Fruit fly (Drosophila melanogaster) whole organism, pupa: ENCODE measurements around the gene spi.

Experiments used
- CG10348 ChIP-seq: fragments of 200-800 bp; sonication (Bioruptor generic); IDR thresholded peaks from 2 replicates; pipeline ENCODE4 v1.3.6; 2022; ENCODE audit warnings: missing biosample characterization, missing genetic modification characterization
- CG13204 ChIP-seq: fragments of 200-800 bp; sonication (Bioruptor generic); optimal IDR thresholded peaks from 2 replicates; lab custom pipeline; 2018; ENCODE audit warnings: missing biosample characterization, mild to moderate bottlenecking, missing genetic modification characterization, moderate library complexity
- CG17806 ChIP-seq: fragments of 200-800 bp; sonication (Bioruptor generic); optimal IDR thresholded peaks from 2 replicates; lab custom pipeline; 2018; ENCODE audit warnings: missing biosample characterization, mild to moderate bottlenecking, missing genetic modification characterization, moderate library complexity
- CG32121 ChIP-seq: fragments of 200-800 bp; sonication (Bioruptor generic); IDR thresholded peaks from 2 replicates; pipeline ENCODE4 v1.3.6; 2022; ENCODE audit warnings: missing biosample characterization, missing genetic modification characterization
- CG34367 ChIP-seq: fragments of 200-800 bp; sonication (Bioruptor generic); optimal IDR thresholded peaks from 2 replicates; lab custom pipeline; 2018; ENCODE audit warnings: missing biosample characterization, mild to moderate bottlenecking, missing genetic modification characterization
- CG8301 ChIP-seq: fragments of 200-800 bp; sonication (Bioruptor generic); optimal IDR thresholded peaks from 2 replicates; lab custom pipeline; 2018; ENCODE audit warnings: missing biosample characterization, mild to moderate bottlenecking, missing genetic modification characterization
- CG9948 ChIP-seq: fragments of 200-800 bp; sonication (Bioruptor generic); optimal IDR thresholded peaks from 2 replicates; lab custom pipeline; 2018; ENCODE audit warnings: missing biosample characterization, mild to moderate bottlenecking, missing genetic modification characterization, moderate library complexity
- EcR ChIP-seq: fragments of 200-800 bp; sonication (Bioruptor generic); optimal IDR thresholded peaks from 3 replicates; lab custom pipeline; 2019; ENCODE audit warnings: missing biosample characterization, missing genetic modification characterization, mild to moderate bottlenecking, moderate library complexity, missing genetic modification reagents
- Pif1A ChIP-seq: fragments of 200-800 bp; sonication (Bioruptor generic); optimal IDR thresholded peaks from 3 replicates; lab custom pipeline; 2016; ENCODE audit warnings: missing biosample characterization, missing genetic modification characterization
- Pif1B ChIP-seq: fragments of 200-800 bp; sonication (Bioruptor generic); optimal IDR thresholded peaks from 3 replicates; lab custom pipeline; 2016; ENCODE audit warnings: missing biosample characterization, missing genetic modification characterization
- Snoo ChIP-seq: fragments of 200-800 bp; sonication (Bioruptor generic); optimal IDR thresholded peaks from 3 replicates; lab custom pipeline; 2017; ENCODE audit warnings: missing biosample characterization, mild to moderate bottlenecking, missing genetic modification characterization, inconsistent platforms
- fd96Ca ChIP-seq: fragments of 200-800 bp; sonication (Bioruptor generic); IDR thresholded peaks from 3 replicates; pipeline ENCODE4 v1.3.6; 2022; ENCODE audit warnings: missing biosample characterization, missing genetic modification characterization
- gl ChIP-seq: fragments of 200-800 bp; sonication (Bioruptor generic); optimal IDR thresholded peaks from 2 replicates; lab custom pipeline; 2018; ENCODE audit warnings: missing biosample characterization, mild to moderate bottlenecking, missing genetic modification characterization
- rn ChIP-seq: fragments of 200-800 bp; sonication (Bioruptor generic); IDR thresholded peaks from 2 replicates; pipeline ENCODE4 v1.3.6; 2022; ENCODE audit warnings: missing biosample characterization, missing genetic modification characterization

- TF ChIP-seq CG17806 (tag; lab: Kevin White, UChicago) (no peak), Snoo (tag; lab: Kevin White, UChicago) (no peak), EcR (no peak), Pif1B (no peak), CG9948 (tag; lab: Kevin White, UChicago) (no peak), gl (tag; lab: Kevin White, UChicago) (no peak), CG13204 (GFP tag; lab: Kevin White, UChicago) (no peak), fd96Ca (GFP tag; lab: Robert Waterston, UW) (no peak), CG32121 (GFP tag; lab: Robert Waterston, UW) (no peak), CG8301 (no peak), Pif1A (GFP tag; lab: Kevin White, UChicago) (no peak), CG34367 (tag; lab: Kevin White, UChicago) (no peak), CG10348 (no peak), rn (GFP tag; lab: Robert Waterston, UW) (no peak)
These were observed 50.3 kb downstream of the spi start for dm6 chr2L:19526844-19527243.
